Worm (Caenorhabditis elegans) whole organism, L4 larva: ENCODE results near the gene timm-17B.1.
A peak's percentile ranks its signal among the peaks of the same experiment; 100 is the strongest.
"Not testable (repeated sequence)": the region's sequence is repeated elsewhere in the genome, so short reads cannot be mapped to it uniquely, and the experiment has no call there.

Experiments used
- D1046.2 ChIP-seq: fragments of 200-800 bp; sonication (Bioruptor generic); IDR thresholded peaks from 2 replicates; pipeline ENCODE4 v1.3.6; 2022; ENCODE audit warnings: missing genetic modification characterization, missing compliant biosample characterization
- F26F4.8 ChIP-seq: fragments of 200-800 bp; sonication (Bioruptor generic); conservative IDR thresholded peaks from 2 replicates; pipeline ENCODE4 v1.3.6; 2022; ENCODE audit warnings: missing genetic modification characterization, missing compliant biosample characterization
- F37D6.2 ChIP-seq: sonication (generic microtip); optimal IDR thresholded peaks from 2 replicates; lab custom pipeline; 2016; ENCODE audit warnings: mild to moderate bottlenecking, missing genetic modification characterization, missing compliant biosample characterization
- F49E8.2 ChIP-seq: sonication (generic microtip); optimal IDR thresholded peaks from 2 replicates; lab custom pipeline; 2016; ENCODE audit warnings: missing compliant biosample characterization, mild to moderate bottlenecking, missing genetic modification characterization, borderline replicate concordance
- T20F7.1 ChIP-seq: fragments of 200-800 bp; sonication (Bioruptor generic); optimal IDR thresholded peaks from 2 replicates; lab custom pipeline; 2018; ENCODE audit warnings: mild to moderate bottlenecking, missing genetic modification characterization, missing compliant biosample characterization
- T26A8.4 ChIP-seq: fragments of 200-800 bp; sonication (Bioruptor generic); IDR thresholded peaks from 2 replicates; pipeline ENCODE4 v1.3.6; 2022; ENCODE audit warnings: missing genetic modification characterization, missing compliant biosample characterization
- Y105C5A.15 ChIP-seq: fragments of 200-800 bp; sonication (Bioruptor generic); IDR thresholded peaks from 2 replicates; pipeline ENCODE4 v1.3.6; 2022; ENCODE audit warnings: missing genetic modification characterization, missing compliant biosample characterization
- Y48G9A.11 ChIP-seq: fragments of 200-800 bp; sonication (Bioruptor generic); IDR thresholded peaks from 2 replicates; pipeline ENCODE4 v1.3.6; 2022; ENCODE audit warnings: missing genetic modification reagents, missing genetic modification characterization, missing compliant biosample characterization
- Y5F2A.4 ChIP-seq: fragments of 200-800 bp; sonication (Bioruptor generic); optimal IDR thresholded peaks from 2 replicates; lab custom pipeline; 2018; ENCODE audit warnings: mild to moderate bottlenecking, missing genetic modification characterization, missing compliant biosample characterization
- ZK337.2 ChIP-seq: fragments of 200-800 bp; sonication (Bioruptor generic); IDR thresholded peaks from 2 replicates; pipeline ENCODE4 v1.3.6; 2022; ENCODE audit warnings: missing genetic modification reagents, missing genetic modification characterization, missing compliant biosample characterization
- ZK546.5 ChIP-seq, 2 experiments: sonication (generic microtip); optimal IDR thresholded peaks; 2 replicates each; lab custom pipeline; 2017; ENCODE audit warnings: missing biosample characterization in 2 of 2, missing genetic modification characterization in 2 of 2
- aha-1 ChIP-seq: fragments of 150-350 bp; peaks from one replicate; lab custom pipeline; 2014; ENCODE audit warnings: missing biosample characterization, missing genetic modification characterization
- aly-2 ChIP-seq: sonication (generic microtip); optimal IDR thresholded peaks from 2 replicates; lab custom pipeline; 2018; ENCODE audit warnings: missing biosample characterization, missing genetic modification characterization
- arid-1 ChIP-seq: fragments of 200-800 bp; sonication (Bioruptor generic); conservative IDR thresholded peaks from 2 replicates; pipeline ENCODE4 v1.3.6; 2022; ENCODE audit warnings: missing genetic modification reagents, missing genetic modification characterization, missing compliant biosample characterization
- ceh-32 ChIP-seq: sonication (generic microtip); optimal IDR thresholded peaks from 2 replicates; lab custom pipeline; 2016; ENCODE audit warnings: mild to moderate bottlenecking, missing genetic modification characterization, missing compliant biosample characterization; ENCODE audit not compliant: poor library complexity
- ceh-44 ChIP-seq: fragments of 200-800 bp; sonication (Bioruptor generic); IDR thresholded peaks from 2 replicates; pipeline ENCODE4 v1.3.6; 2022; ENCODE audit warnings: missing genetic modification reagents, missing genetic modification characterization, missing compliant biosample characterization
- ces-1 ChIP-seq: fragments of 150-350 bp; sonication (generic microtip); optimal IDR thresholded peaks from 4 replicates; lab custom pipeline; 2014; ENCODE audit warnings: missing biosample characterization, missing genetic modification reagents, missing genetic modification characterization
- daf-16 ChIP-seq, 3 experiments: sonication (generic microtip); optimal IDR thresholded peaks; 2 replicates each; lab custom pipeline; 2016 to 2017; ENCODE audit warnings: missing genetic modification characterization in 3 of 3, missing genetic modification reagents in 3 of 3, mild to moderate bottlenecking in 2 of 3, missing compliant biosample characterization in 2 of 3, missing biosample characterization in 1 of 3, moderate library complexity in 1 of 3
- daf-19 ChIP-seq: fragments of 200-800 bp; sonication (Bioruptor generic); conservative IDR thresholded peaks from 2 replicates; pipeline ENCODE4 v1.3.6; 2022; ENCODE audit warnings: missing genetic modification characterization, missing compliant biosample characterization
- dmd-6 ChIP-seq: fragments of 200-800 bp; sonication (Bioruptor generic); IDR thresholded peaks from 2 replicates; pipeline ENCODE4 v1.3.6; 2022; ENCODE audit warnings: missing genetic modification reagents, missing genetic modification characterization, missing compliant biosample characterization
- dmd-9 ChIP-seq: fragments of 200-800 bp; sonication (Bioruptor generic); IDR thresholded peaks from 2 replicates; pipeline ENCODE4 v1.3.6; 2022; ENCODE audit warnings: missing genetic modification reagents, missing genetic modification characterization, missing compliant biosample characterization
- dpl-1 ChIP-seq: fragments of 150-350 bp; optimal IDR thresholded peaks from 2 replicates; lab custom pipeline; 2014; ENCODE audit warnings: missing biosample characterization, missing genetic modification reagents, missing genetic modification characterization
- dve-1 ChIP-seq: sonication (generic microtip); optimal IDR thresholded peaks from 2 replicates; lab custom pipeline; 2017; ENCODE audit warnings: antibody characterized with exemption, mild to moderate bottlenecking, missing genetic modification characterization, missing compliant biosample characterization; ENCODE audit not compliant: insufficient read depth
- egl-27 ChIP-seq: sonication (generic microtip); optimal IDR thresholded peaks from 3 replicates; lab custom pipeline; 2017; ENCODE audit warnings: missing biosample characterization, missing genetic modification reagents, missing genetic modification characterization
- egl-43 ChIP-seq: fragments of 200-800 bp; sonication (Bioruptor generic); IDR thresholded peaks from 2 replicates; pipeline ENCODE4 v1.3.6; 2022; ENCODE audit warnings: missing genetic modification reagents, missing genetic modification characterization, missing compliant biosample characterization
- hif-1 ChIP-seq, 2 experiments: sonication (generic microtip); optimal IDR thresholded peaks; 2 replicates each; lab custom pipeline; 2016 to 2017; ENCODE audit warnings: missing compliant biosample characterization in 2 of 2, missing genetic modification characterization in 2 of 2, missing genetic modification reagents in 2 of 2, missing genotype in 2 of 2, mild to moderate bottlenecking in 1 of 2
- hmg-1.1 ChIP-seq: fragments of 200-800 bp; sonication (Bioruptor generic); IDR thresholded peaks from 2 replicates; pipeline ENCODE4 v1.3.6; 2022; ENCODE audit warnings: missing genetic modification reagents, missing genetic modification characterization, missing compliant biosample characterization
- lin-29 ChIP-seq: fragments of 200-800 bp; sonication (Bioruptor generic); IDR thresholded peaks from 2 replicates; pipeline ENCODE4 v1.3.6; 2022; ENCODE audit warnings: missing genetic modification reagents, missing genetic modification characterization, missing compliant biosample characterization
- lsy-2 ChIP-seq, 2 experiments: fragments of 150-350 bp in 1 of 2; sonication (generic microtip) in 1 of 2; optimal IDR thresholded peaks; 2 replicates each; lab custom pipeline; 2014 to 2017; ENCODE audit warnings: missing biosample characterization in 2 of 2, missing genetic modification characterization in 2 of 2
- madf-9 ChIP-seq: fragments of 200-800 bp; sonication (Bioruptor generic); conservative IDR thresholded peaks from 2 replicates; pipeline ENCODE4 v1.3.6; 2022; ENCODE audit warnings: missing genetic modification reagents, missing genetic modification characterization, missing compliant biosample characterization
- mdt-29 ChIP-seq: fragments of 200-800 bp; sonication (Bioruptor generic); IDR thresholded peaks from 2 replicates; pipeline ENCODE4 v1.3.6; 2022; ENCODE audit warnings: missing genetic modification reagents, missing genetic modification characterization, missing compliant biosample characterization
- mxl-3 ChIP-seq: fragments of 200-800 bp; sonication (Bioruptor generic); optimal IDR thresholded peaks from 2 replicates; lab custom pipeline; 2018; ENCODE audit warnings: mild to moderate bottlenecking, missing genetic modification characterization, missing compliant biosample characterization
- nhr-237 ChIP-seq: sonication (generic microtip); optimal IDR thresholded peaks from 2 replicates; lab custom pipeline; 2017; ENCODE audit warnings: missing biosample characterization, missing genetic modification characterization
- nhr-48 ChIP-seq: sonication (generic microtip); optimal IDR thresholded peaks from 2 replicates; lab custom pipeline; 2016; ENCODE audit warnings: mild to moderate bottlenecking, missing genetic modification characterization, missing compliant biosample characterization
- nhr-77 ChIP-seq: fragments of 150-350 bp; optimal IDR thresholded peaks from 2 replicates; lab custom pipeline; 2014; ENCODE audit warnings: missing biosample characterization, missing genetic modification characterization
- pha-4 ChIP-seq, 2 experiments: fragments of 150-350 bp in 1 of 2; fragments of 200-800 bp in 1 of 2; sonication (Bioruptor generic) in 1 of 2; IDR thresholded peaks in 1 of 2; optimal IDR thresholded peaks in 1 of 2; 2 replicates each; pipeline versions ENCODE4 v1.3.6 to Lab custom; 2014 to 2022; ENCODE audit warnings: missing genetic modification characterization in 2 of 2, missing genetic modification reagents in 2 of 2, missing biosample characterization in 1 of 2, missing compliant biosample characterization in 1 of 2
- php-3 ChIP-seq: fragments of 200-800 bp; sonication (Bioruptor generic); IDR thresholded peaks from 2 replicates; pipeline ENCODE4 v1.3.6; 2022; ENCODE audit warnings: missing genetic modification reagents, missing genetic modification characterization, missing compliant biosample characterization
- rbr-2 ChIP-seq: sonication (generic microtip); optimal IDR thresholded peaks from 2 replicates; lab custom pipeline; 2016; ENCODE audit warnings: missing genotype, missing genetic modification characterization, missing compliant biosample characterization
- saeg-2 ChIP-seq: fragments of 200-800 bp; sonication (Bioruptor generic); IDR thresholded peaks from 2 replicates; pipeline ENCODE4 v1.3.6; 2022; ENCODE audit warnings: missing genetic modification reagents, missing genetic modification characterization, missing compliant biosample characterization
- sdz-12 ChIP-seq: fragments of 200-800 bp; sonication (Bioruptor generic); optimal IDR thresholded peaks from 2 replicates; lab custom pipeline; 2018; ENCODE audit warnings: mild to moderate bottlenecking, missing genetic modification characterization, missing compliant biosample characterization
- snpc-1.2 ChIP-seq: fragments of 200-800 bp; sonication (Bioruptor generic); IDR thresholded peaks from 2 replicates; pipeline ENCODE4 v1.3.6; 2022; ENCODE audit warnings: missing genetic modification reagents, missing genetic modification characterization, missing compliant biosample characterization
- tag-97 ChIP-seq: fragments of 200-800 bp; sonication (Bioruptor generic); IDR thresholded peaks from 2 replicates; pipeline ENCODE4 v1.3.6; 2022; ENCODE audit warnings: missing genetic modification characterization, missing compliant biosample characterization
- unc-62 ChIP-seq, 3 experiments: fragments of 150-350 bp in 1 of 3; sonication (generic microtip); optimal IDR thresholded peaks in 2 of 3; peaks in 1 of 3; 1 replicate in 1 of 3; 2 replicates in 2 of 3; lab custom pipeline; 2014 to 2017; ENCODE audit warnings: missing biosample characterization in 3 of 3, missing genetic modification characterization in 3 of 3, missing genetic modification reagents in 3 of 3, missing genotype in 1 of 3
- zip-11 ChIP-seq: fragments of 200-800 bp; sonication (Bioruptor generic); IDR thresholded peaks from 2 replicates; pipeline ENCODE4 v1.3.6; 2022; ENCODE audit warnings: missing genetic modification characterization, missing compliant biosample characterization

The timm-17B.1 gene

ce11 chrIV:4742480-4742879 lies 2.8 kb downstream of the timm-17B.1 start:
- TF ChIP-seq nhr-48 (tag; lab: Kevin White, UChicago) = no peak
- no peak for TF ChIP-seq aly-2
- TF ChIP-seq ces-1 (GFP tag; lab: Kevin White, UChicago) = no peak
- no peak for TF ChIP-seq dve-1 (tag; lab: Kevin White, UChicago)
- no peak for TF ChIP-seq F37D6.2
- no peak for TF ChIP-seq egl-27 (tag; lab: Kevin White, UChicago)

- no peak for TF ChIP-seq aha-1 (tag; lab: Kevin White, UChicago)
- no peak for TF ChIP-seq dmd-9 (GFP tag; lab: Robert Waterston, UW)
- TF ChIP-seq, all 104 proteins: peak for 0
Observed at ce11 chrIV:4737258-4737657, 8.0 kb downstream of the timm-17B.1 start, which contains the start of gene fbxb-78. fbxb-78 (plus strand) TSS chrIV:4737558.

- peak; percentile 75 for TF ChIP-seq mxl-3
- peak; percentile 1 for TF ChIP-seq sdz-12 (GFP tag; lab: Kevin White, UChicago)
- TF ChIP-seq php-3 (GFP tag; lab: Robert Waterston, UW) = peak; percentile 100
- 0 out of 2 replicates have a peak, but pooled peaks have one; percentile 33 for TF ChIP-seq F26F4.8 (GFP tag; lab: Robert Waterston, UW)
- peak; percentile 70; the same call in 1 of the 2 replicates for TF ChIP-seq Y105C5A.15
- peak; percentile 34 for TF ChIP-seq ceh-32 (tag; lab: Kevin White, UChicago)
- TF ChIP-seq zip-11 (GFP tag; lab: Robert Waterston, UW) = peak; percentile 72; the same call in 1 of the 2 replicates
- peak; percentile 94 for TF ChIP-seq F37D6.2
- TF ChIP-seq arid-1 (GFP tag; lab: Robert Waterston, UW) = peak; percentile 96
- peak; percentile 98 for TF ChIP-seq saeg-2 (GFP tag; lab: Robert Waterston, UW)
- peak in 1 of 2 experiments; percentile 84 for TF ChIP-seq hif-1 (tag; optimal IDR thresholded peaks at IDR 0.05; lab: Kevin White, UChicago)
- peak; percentile 31 to 83 for TF ChIP-seq daf-16 (GFP tag; optimal IDR thresholded peaks at IDR 0.05; lab: Kevin White, UChicago)
- TF ChIP-seq daf-16, unc-62, pha-4 (tag; optimal IDR thresholded peaks at IDR 0.05; lab: Kevin White, UChicago): not testable (repeated sequence)
- peak; percentile 99 for TF ChIP-seq T26A8.4 (GFP tag; lab: Robert Waterston, UW)
- peak; percentile 97 to 98 for TF ChIP-seq lsy-2 (tag; optimal IDR thresholded peaks at IDR 0.05; lab: Kevin White, UChicago)
- TF ChIP-seq ZK337.2 = peak; percentile 100
- TF ChIP-seq unc-62 (GFP tag; optimal IDR thresholded peaks at IDR 0.05 in 1 of 2; lab: Kevin White, UChicago) = peak in 1 of 2 experiments; percentile 84
- peak; percentile 100 for TF ChIP-seq madf-9 (GFP tag; lab: Robert Waterston, UW)
- peak; percentile 68 for TF ChIP-seq dpl-1 (GFP tag; lab: Kevin White, UChicago)
- TF ChIP-seq D1046.2 (GFP tag; lab: Robert Waterston, UW) = peak; percentile 99
- peak; percentile 98 for TF ChIP-seq rbr-2
- TF ChIP-seq Y48G9A.11 (GFP tag; lab: Robert Waterston, UW) = peak; percentile 96
- peak; percentile 98 for TF ChIP-seq mdt-29 (GFP tag; lab: Robert Waterston, UW)
- peak; percentile 98 for TF ChIP-seq tag-97 (GFP tag; lab: Robert Waterston, UW)
- TF ChIP-seq lin-29 (GFP tag; lab: Robert Waterston, UW) = peak; percentile 100
- peak; percentile 99 for TF ChIP-seq pha-4 (GFP tag; IDR thresholded peaks at IDR 0.05; lab: Robert Waterston, UW)
- peak; percentile 0 for TF ChIP-seq F49E8.2
- peak; percentile 31 for TF ChIP-seq Y5F2A.4 (GFP tag; lab: Kevin White, UChicago)
- peak; percentile 93 for TF ChIP-seq snpc-1.2
- peak; percentile 71 for TF ChIP-seq nhr-77 (tag; lab: Kevin White, UChicago)
- TF ChIP-seq T20F7.1 (GFP tag; lab: Kevin White, UChicago) = peak; percentile 94
- TF ChIP-seq ceh-44 = peak; percentile 99
- TF ChIP-seq dmd-6 = peak; percentile 100
- TF ChIP-seq hmg-1.1 = peak; percentile 99
- TF ChIP-seq egl-43 = peak; percentile 99
- peak; percentile 100 for TF ChIP-seq daf-19 (GFP tag; lab: Robert Waterston, UW)
- peak in 1 of 2 experiments; percentile 71 for TF ChIP-seq ZK546.5 (tag; optimal IDR thresholded peaks at IDR 0.05; lab: Kevin White, UChicago)
- TF ChIP-seq nhr-237 (tag; lab: Kevin White, UChicago) = peak; percentile 55
Observed at ce11 chrIV:4727935-4728334, 17.4 kb downstream of the timm-17B.1 start.
